Worm (Caenorhabditis elegans) whole organism, L3 larva: ENCODE results near the gene srw-24.

Experiments
- ceh-28 ChIP-seq: fragments of 150-350 bp; optimal IDR thresholded peaks from 2 replicates; lab custom pipeline; 2014; ENCODE audit warnings: missing biosample characterization, missing genetic modification reagents, missing genetic modification characterization
- unc-62 ChIP-seq: fragments of 150-350 bp; sonication (generic microtip); optimal IDR thresholded peaks from 4 replicates; lab custom pipeline; 2014; ENCODE audit warnings: missing biosample characterization, missing genetic modification reagents, missing genetic modification characterization

DNA sequence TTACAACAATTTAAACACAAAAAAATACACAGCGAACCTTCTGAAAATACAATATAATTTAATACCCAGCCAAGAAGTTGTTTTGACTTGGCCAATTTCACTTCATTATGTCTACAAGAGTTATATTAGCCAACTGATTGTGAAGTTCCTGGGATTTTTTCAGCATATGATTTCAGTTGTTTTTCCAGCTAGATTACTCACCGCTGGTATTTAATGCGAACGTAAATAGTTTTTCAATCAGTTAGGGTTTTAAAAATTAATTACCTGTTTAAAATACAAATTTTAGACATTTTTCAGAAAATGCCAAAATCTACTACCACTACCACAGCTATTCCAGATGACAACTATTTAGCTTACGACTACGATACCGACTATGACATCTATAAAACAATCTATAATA is 1.9 kb downstream of the srw-24 start, which contains the start of gene srw-14:
- TF ChIP-seq ceh-28 (tag; lab: Kevin White, UChicago) = no peak
- no peak for TF ChIP-seq unc-62
